Fruit fly (Drosophila melanogaster) Kc167 (cell line): ENCODE data around the gene CG12438.

Experiments used
- Myc ChIP-seq: fragments of >200 bp; optimal IDR thresholded peaks from 2 replicates; lab custom pipeline; 2017; ENCODE audit warnings: missing external identifiers
- Sin3A ChIP-seq: fragments of >200 bp; optimal IDR thresholded peaks from 2 replicates; lab custom pipeline; 2018; ENCODE audit warnings: missing external identifiers
- h ChIP-seq: fragments of >200 bp; optimal IDR thresholded peaks from 3 replicates; lab custom pipeline; 2018; ENCODE audit warnings: missing external identifiers
- insv ChIP-seq: fragments of >200 bp; optimal IDR thresholded peaks from 3 replicates; lab custom pipeline; 2018; ENCODE audit warnings: missing external identifiers
- psq ChIP-seq: fragments of >200 bp; optimal IDR thresholded peaks from 2 replicates; lab custom pipeline; 2017; ENCODE audit warnings: missing external identifiers
- ttk ChIP-seq: sonication (Bioruptor generic); optimal IDR thresholded peaks from 2 replicates; lab custom pipeline; 2017; ENCODE audit warnings: missing external identifiers

DNA sequence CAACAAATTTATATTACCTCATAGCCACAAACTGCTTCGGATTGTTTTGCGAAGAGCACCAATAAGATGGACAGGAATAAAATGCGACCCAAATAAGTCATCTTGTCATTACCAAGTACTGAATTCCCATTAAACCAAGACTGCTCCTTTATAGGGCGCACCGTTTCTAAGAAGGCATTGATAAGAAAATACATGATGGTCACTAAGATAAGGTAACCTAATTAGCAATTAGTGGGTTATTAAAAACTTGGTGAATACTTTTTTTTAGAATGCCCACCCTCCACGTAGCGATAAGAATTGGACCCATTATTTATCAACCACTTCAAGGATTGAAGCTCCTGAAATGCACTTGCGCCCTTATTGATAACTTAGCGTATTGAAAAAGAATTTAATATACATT lies 20.2 kb downstream of the CG12438 start, which contains the start of gene LManIV:
- TF ChIP-seq Myc = no peak
- TF ChIP-seq h (lab: Kevin White, UChicago) = no peak
- TF ChIP-seq Sin3A (lab: Kevin White, UChicago) = no peak
- TF ChIP-seq ttk (lab: Kevin White, UChicago) = no peak
- no peak for TF ChIP-seq psq (lab: Kevin White, UChicago)
- no peak for TF ChIP-seq insv (lab: Kevin White, UChicago)
